Fruit fly (Drosophila melanogaster): Measurements from ENCODE around the gene Snap24.

Snap24 gene

dm6 chr3R:9762955-9763931 is at the start of gene Snap24, which contains the start of gene CG8478:
Snap24 (minus strand) TSS chr3R:9763150.
CG8478 (plus strand) TSS chr3R:9763650.
- TF ChIP-seq noc (tag; optimal IDR thresholded peaks at IDR 0.05) = no peak

- no peak for TF ChIP-seq noc (tag; optimal IDR thresholded peaks at IDR 0.05)
Measured at dm6 chr3R:9812447-9812846, 49.5 kb upstream of the Snap24 start, which contains the start of gene CG8534. CG8534 (plus strand) TSS chr3R:9812747.

dm6 chr3R:9808946-9809545 is 46.1 kb upstream of the Snap24 start, which contains the start of gene FBXO11:
FBXO11 (minus strand) TSS chr3R:9809368.
- TF ChIP-seq noc (tag; optimal IDR thresholded peaks at IDR 0.05) = peak; percentile 52

dm6 chr3R:9800644-9801330 is 37.8 kb upstream of the Snap24 start, which contains the start of the genes CG9467 and CG8526:
CG9467 (minus strand) TSS chr3R:9801026.
CG8526 (plus strand) TSS chr3R:9801280.
- TF ChIP-seq noc (tag; optimal IDR thresholded peaks at IDR 0.05) = no peak

dm6 chr3R:9793018-9793417 is 30.1 kb upstream of the Snap24 start, which contains the start of gene CG8516:
CG8516 (plus strand) TSS chr3R:9793295.
- no peak for TF ChIP-seq noc (tag; optimal IDR thresholded peaks at IDR 0.05)

dm6 chr3R:9791177-9791806 is 28.3 kb upstream of the Snap24 start, which contains the start of the genes CG12945 and CG8507:
CG12945 (minus strand) TSS chr3R:9791221.
CG8507 (plus strand) TSS chr3R:9791483.
- peak; percentile 50 for TF ChIP-seq noc (tag; optimal IDR thresholded peaks at IDR 0.05)

- TF ChIP-seq noc (tag; optimal IDR thresholded peaks at IDR 0.05) = no peak
Measured at dm6 chr3R:9784341-9785062, 21.6 kb upstream of the Snap24 start, which contains the start of the genes MtnA and CG8500. MtnA (minus strand) TSS chr3R:9784370. CG8500 (plus strand) TSS chr3R:9784653.

- no peak for TF ChIP-seq noc (tag; optimal IDR thresholded peaks at IDR 0.05)
Measured at dm6 chr3R:9783240-9783917, 20.4 kb upstream of the Snap24 start.

dm6 chr3R:9779764-9780163 is 16.8 kb upstream of the Snap24 start, which contains the start of gene CG12947:
CG12947 (plus strand) TSS chr3R:9780064.
- TF ChIP-seq noc (tag; optimal IDR thresholded peaks at IDR 0.05) = no peak

- TF ChIP-seq noc (tag; optimal IDR thresholded peaks at IDR 0.05) = peak; percentile 73
Measured at dm6 chr3R:9777941-9778360, 15.0 kb upstream of the Snap24 start, which contains the start of gene RpS29. RpS29 (plus strand) TSS chr3R:9778042.

- TF ChIP-seq noc (tag; optimal IDR thresholded peaks at IDR 0.05) = no peak
Measured at dm6 chr3R:9774821-9775220, 11.9 kb upstream of the Snap24 start, which contains the start of gene topi. topi (plus strand) TSS chr3R:9775121.

dm6 chr3R:9774147-9774546 is 11.2 kb upstream of the Snap24 start, which contains the start of gene Whamy:
Whamy (minus strand) TSS chr3R:9774419.
- peak; percentile 73 for TF ChIP-seq noc (tag; optimal IDR thresholded peaks at IDR 0.05)

- peak; percentile 97 for TF ChIP-seq noc (tag; optimal IDR thresholded peaks at IDR 0.05)
Measured at dm6 chr3R:9771519-9771972, 8.6 kb upstream of the Snap24 start, which contains the start of gene CG9471. CG9471 (minus strand) TSS chr3R:9771542.
